Worm (Caenorhabditis elegans) whole organism, L1 larva: ENCODE data around the gene C08F1.10.
A peak's percentile ranks its signal among the peaks of the same experiment; 100 is the strongest.
"Not testable (repeated sequence)": the region's sequence is repeated elsewhere in the genome, so short reads cannot be mapped to it uniquely, and the experiment has no call there.

Source experiments
- C34B4.2 ChIP-seq: sonication (generic microtip); optimal IDR thresholded peaks from 2 replicates; lab custom pipeline; 2017; ENCODE audit warnings: mild to moderate bottlenecking, missing genetic modification characterization, missing compliant biosample characterization
- F16B12.6 ChIP-seq: fragments of 150-350 bp; optimal IDR thresholded peaks from 2 replicates; lab custom pipeline; 2014; ENCODE audit warnings: missing biosample characterization, missing genetic modification characterization
- alr-1 ChIP-seq: fragments of 200-800 bp; sonication (Bioruptor generic); optimal IDR thresholded peaks from 2 replicates; lab custom pipeline; 2018; ENCODE audit warnings: borderline replicate concordance, mild to moderate bottlenecking, missing genetic modification characterization, missing compliant biosample characterization
- ama-1 ChIP-seq: fragments of 150-350 bp; optimal IDR thresholded peaks from 2 replicates; lab custom pipeline; 2014
- blmp-1 ChIP-seq: fragments of 150-350 bp; optimal IDR thresholded peaks from 2 replicates; lab custom pipeline; 2014; ENCODE audit warnings: missing biosample characterization, missing genetic modification characterization
- ceh-63 ChIP-seq: fragments of 200-800 bp; sonication (Bioruptor generic); optimal IDR thresholded peaks from 2 replicates; lab custom pipeline; 2018; ENCODE audit warnings: mild to moderate bottlenecking, missing genetic modification characterization, missing compliant biosample characterization
- ceh-8 ChIP-seq: fragments of 200-800 bp; sonication (Bioruptor generic); optimal IDR thresholded peaks from 2 replicates; lab custom pipeline; 2018; ENCODE audit warnings: mild to moderate bottlenecking, missing genetic modification characterization, moderate library complexity, missing compliant biosample characterization
- ces-1 ChIP-seq: fragments of 150-350 bp; optimal IDR thresholded peaks from 2 replicates; lab custom pipeline; 2014; ENCODE audit warnings: missing biosample characterization, missing genetic modification reagents, missing genetic modification characterization
- dpl-1 ChIP-seq, 3 experiments: fragments of 150-350 bp in 2 of 3; sonication (generic microtip) in 1 of 3; optimal IDR thresholded peaks; 2 replicates each; lab custom pipeline; 2014 to 2017; ENCODE audit warnings: missing biosample characterization in 3 of 3, missing genetic modification characterization in 3 of 3, missing genetic modification reagents in 3 of 3
- dsc-1 ChIP-seq: sonication (generic microtip); optimal IDR thresholded peaks from 2 replicates; lab custom pipeline; 2016; ENCODE audit warnings: mild to moderate bottlenecking, missing genetic modification characterization, missing compliant biosample characterization
- efl-1 ChIP-seq, 4 experiments: fragments of 150-350 bp; optimal IDR thresholded peaks in 3 of 4; peaks in 1 of 4; 1 replicate in 1 of 4; 2 replicates in 3 of 4; lab custom pipeline; 2014; ENCODE audit warnings: missing biosample characterization in 2 of 4, missing genetic modification characterization in 2 of 4, missing genetic modification reagents in 2 of 4
- efl-3 ChIP-seq: fragments of 200-800 bp; sonication (Bioruptor generic); optimal IDR thresholded peaks from 2 replicates; lab custom pipeline; 2018; ENCODE audit warnings: mild to moderate bottlenecking, missing genetic modification characterization, missing compliant biosample characterization
- fkh-4 ChIP-seq: sonication (generic microtip); optimal IDR thresholded peaks from 2 replicates; lab custom pipeline; 2016; ENCODE audit warnings: missing compliant biosample characterization, missing genetic modification characterization, borderline replicate concordance
- fos-1 ChIP-seq: fragments of 150-350 bp; optimal IDR thresholded peaks from 2 replicates; lab custom pipeline; 2014; ENCODE audit warnings: missing biosample characterization, missing genetic modification characterization
- hlh-17 ChIP-seq: fragments of 200-800 bp; sonication (Bioruptor generic); optimal IDR thresholded peaks from 2 replicates; lab custom pipeline; 2018; ENCODE audit warnings: missing genetic modification characterization, mild to moderate bottlenecking, missing compliant biosample characterization, moderate library complexity, borderline replicate concordance
- hpl-2 ChIP-seq: fragments of 150-350 bp; optimal IDR thresholded peaks from 2 replicates; lab custom pipeline; 2014; ENCODE audit warnings: missing biosample characterization, missing genetic modification reagents, missing genetic modification characterization
- isw-1 ChIP-seq: fragments of 200-800 bp; sonication (Bioruptor generic); IDR thresholded peaks from 2 replicates; pipeline ENCODE4 v1.3.6; 2022; ENCODE audit warnings: missing genetic modification characterization, missing compliant biosample characterization
- jun-1 ChIP-seq: fragments of 150-350 bp; optimal IDR thresholded peaks from 2 replicates; lab custom pipeline; 2014; ENCODE audit warnings: missing biosample characterization, missing genetic modification reagents, missing genetic modification characterization
- lin-14 ChIP-seq: fragments of 200-800 bp; sonication (Bioruptor generic); optimal IDR thresholded peaks from 2 replicates; lab custom pipeline; 2018; ENCODE audit warnings: mild to moderate bottlenecking, missing genetic modification characterization, moderate library complexity, missing compliant biosample characterization
- lin-15B ChIP-seq: fragments of 150-350 bp; sonication (generic microtip); optimal IDR thresholded peaks from 3 replicates; lab custom pipeline; 2014; ENCODE audit warnings: missing biosample characterization, missing genetic modification characterization
- lin-35 ChIP-seq, 2 experiments: fragments of 150-350 bp; optimal IDR thresholded peaks; 2 replicates each; lab custom pipeline; 2014; ENCODE audit warnings: missing biosample characterization in 2 of 2, missing genetic modification characterization in 2 of 2, missing genetic modification reagents in 2 of 2
- lin-39 ChIP-seq: fragments of 150-350 bp; optimal IDR thresholded peaks from 2 replicates; lab custom pipeline; 2014; ENCODE audit warnings: missing biosample characterization, missing genetic modification reagents, missing genetic modification characterization
- lsy-2 ChIP-seq, 2 experiments: fragments of 150-350 bp; optimal IDR thresholded peaks; 2 replicates each; lab custom pipeline; 2014; ENCODE audit warnings: missing biosample characterization in 2 of 2, missing genetic modification characterization in 2 of 2
- mdl-1 ChIP-seq, 2 experiments: fragments of 150-350 bp; optimal IDR thresholded peaks; 2 replicates each; lab custom pipeline; 2014 to 2017; ENCODE audit warnings: missing biosample characterization in 2 of 2, missing genetic modification characterization in 2 of 2, inconsistent platforms in 1 of 2
- nhr-11 ChIP-seq: fragments of 150-350 bp; optimal IDR thresholded peaks from 2 replicates; lab custom pipeline; 2014; ENCODE audit warnings: missing biosample characterization, missing genetic modification characterization
- nhr-12 ChIP-seq: sonication (generic microtip); optimal IDR thresholded peaks from 2 replicates; lab custom pipeline; 2017; ENCODE audit warnings: missing biosample characterization, missing genetic modification characterization
- nhr-19 ChIP-seq: fragments of 200-800 bp; sonication (Bioruptor generic); conservative IDR thresholded peaks from 2 replicates; pipeline ENCODE4 v1.3.6; 2022; ENCODE audit warnings: missing genetic modification characterization, missing compliant biosample characterization
- nhr-20 ChIP-seq: sonication (generic microtip); optimal IDR thresholded peaks from 2 replicates; lab custom pipeline; 2016; ENCODE audit warnings: mild to moderate bottlenecking, missing genetic modification characterization, missing compliant biosample characterization
- nhr-47 ChIP-seq: sonication (generic microtip); optimal IDR thresholded peaks from 2 replicates; lab custom pipeline; 2016; ENCODE audit warnings: mild to moderate bottlenecking, missing genetic modification characterization, moderate library complexity, missing compliant biosample characterization
- nhr-85 ChIP-seq: sonication (generic microtip); peaks from one replicate; lab custom pipeline; 2016; ENCODE audit warnings: missing genetic modification characterization, inconsistent platforms, missing compliant biosample characterization
- nhr-90 ChIP-seq: sonication (generic microtip); optimal IDR thresholded peaks from 2 replicates; lab custom pipeline; 2016; ENCODE audit warnings: mild to moderate bottlenecking, missing genetic modification characterization, missing compliant biosample characterization; ENCODE audit not compliant: poor library complexity
- rnt-1 ChIP-seq: sonication (generic microtip); optimal IDR thresholded peaks from 2 replicates; lab custom pipeline; 2016; ENCODE audit warnings: mild to moderate bottlenecking, missing genetic modification characterization, moderate library complexity, missing compliant biosample characterization
- skn-1 ChIP-seq: fragments of 150-350 bp; optimal IDR thresholded peaks from 2 replicates; lab custom pipeline; 2014; ENCODE audit warnings: missing biosample characterization, missing genetic modification characterization
- snu-23 ChIP-seq: sonication (generic microtip); optimal IDR thresholded peaks from 2 replicates; lab custom pipeline; 2016; ENCODE audit warnings: missing genetic modification characterization, missing compliant biosample characterization
- sptf-1 ChIP-seq: fragments of 150-350 bp; optimal IDR thresholded peaks from 2 replicates; lab custom pipeline; 2014; ENCODE audit warnings: missing biosample characterization, missing genetic modification characterization
- swsn-7 ChIP-seq: sonication (generic microtip); optimal IDR thresholded peaks from 2 replicates; lab custom pipeline; 2016; ENCODE audit warnings: missing genetic modification characterization, missing compliant biosample characterization
- unc-30 ChIP-seq: sonication (generic microtip); optimal IDR thresholded peaks from 2 replicates; lab custom pipeline; 2017; ENCODE audit warnings: missing biosample characterization, missing genetic modification characterization
- zag-1 ChIP-seq: fragments of 150-350 bp; optimal IDR thresholded peaks from 2 replicates; lab custom pipeline; 2014; ENCODE audit warnings: missing biosample characterization, missing genetic modification characterization

Gene C08F1.10

DNA sequence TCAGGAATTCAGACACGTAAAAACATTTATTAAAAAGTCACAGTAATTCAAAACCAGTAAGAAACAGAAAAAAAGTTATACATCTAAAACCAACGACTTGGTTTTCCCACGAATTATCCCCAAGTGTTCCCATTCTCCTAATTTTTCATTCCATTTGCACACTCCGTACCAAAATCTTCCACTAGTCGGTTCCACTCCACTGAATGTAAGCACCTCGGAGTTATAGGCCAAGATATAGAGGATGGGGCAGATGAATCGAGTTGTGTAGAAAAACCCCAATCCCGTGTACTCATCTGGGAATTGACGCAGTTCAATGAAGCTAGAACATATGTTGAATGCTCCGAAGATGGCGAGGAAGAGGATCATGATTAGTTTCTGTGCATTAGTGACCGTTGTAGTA, 1.1 kb upstream of the C08F1.10 start:
- TF ChIP-seq lin-14 (GFP tag; lab: Kevin White, UChicago) (no peak), snu-23 (GFP tag; lab: Kevin White, UChicago) (no peak), sptf-1 (tag; lab: Kevin White, UChicago) (no peak), skn-1 (tag; lab: Kevin White, UChicago) (no peak), swsn-7 (no peak), dpl-1 (GFP tag; optimal IDR thresholded peaks at IDR 0.05; lab: Kevin White, UChicago) (no peak), zag-1 (no peak), dsc-1 (tag; lab: Kevin White, UChicago) (no peak), nhr-47 (no peak)
- TF ChIP-seq, all 84 proteins: peak for 0

DNA sequence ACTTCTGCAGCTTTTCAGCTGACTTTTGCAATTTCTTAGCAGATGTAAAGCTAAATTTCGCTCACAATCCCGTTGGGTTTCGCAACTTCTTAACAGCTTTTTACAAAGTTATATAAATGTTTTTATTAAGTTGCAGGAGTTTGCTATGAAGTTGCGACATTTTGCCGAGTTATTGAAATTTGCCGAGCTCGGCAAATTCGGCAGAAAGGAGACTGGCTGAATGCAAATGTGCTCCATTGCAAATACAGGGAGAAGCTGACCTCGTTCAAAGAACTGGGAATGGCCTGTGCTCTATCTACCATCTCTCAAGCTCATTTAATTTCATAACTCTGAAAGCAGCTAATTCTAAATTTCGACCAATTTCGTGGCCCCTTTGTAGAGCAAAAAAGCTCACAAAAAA, 1.3 kb downstream of the C08F1.10 start, which contains the start of gene C08F1.11:
Gene C08F1.11 (minus strand): TSS at position 101 of the 400 bp plus-strand sequence.
- no peak for TF ChIP-seq lin-35 (GFP tag; optimal IDR thresholded peaks at IDR 0.05; lab: Kevin White, UChicago)
- no peak for TF ChIP-seq rnt-1
- TF ChIP-seq ces-1 (GFP tag; lab: Kevin White, UChicago): no peak
- TF ChIP-seq isw-1 (GFP tag; lab: Robert Waterston, UW): no peak
- TF ChIP-seq jun-1 (tag; lab: Kevin White, UChicago): no peak
- TF ChIP-seq ceh-63 (GFP tag; lab: Kevin White, UChicago): no peak
- TF ChIP-seq mdl-1 (tag; optimal IDR thresholded peaks at IDR 0.05; lab: Kevin White, UChicago): no peak
- TF ChIP-seq alr-1 (tag; lab: Kevin White, UChicago): no peak
- no peak for TF ChIP-seq lin-15B (tag; lab: Kevin White, UChicago)
- TF ChIP-seq hlh-17 (GFP tag; lab: Kevin White, UChicago): no peak
- TF ChIP-seq ceh-8 (GFP tag; lab: Kevin White, UChicago): no peak
- TF ChIP-seq nhr-11 (tag; lab: Kevin White, UChicago): no peak
- no peak for TF ChIP-seq nhr-20 (tag; lab: Kevin White, UChicago)
- no peak for TF ChIP-seq lin-39 (tag; lab: Kevin White, UChicago)
- TF ChIP-seq F16B12.6 (tag; lab: Kevin White, UChicago): no peak
- no peak for TF ChIP-seq zag-1
- no peak for TF ChIP-seq unc-30 (tag; lab: Kevin White, UChicago)
- TF ChIP-seq, all 84 proteins: peak for 0

DNA sequence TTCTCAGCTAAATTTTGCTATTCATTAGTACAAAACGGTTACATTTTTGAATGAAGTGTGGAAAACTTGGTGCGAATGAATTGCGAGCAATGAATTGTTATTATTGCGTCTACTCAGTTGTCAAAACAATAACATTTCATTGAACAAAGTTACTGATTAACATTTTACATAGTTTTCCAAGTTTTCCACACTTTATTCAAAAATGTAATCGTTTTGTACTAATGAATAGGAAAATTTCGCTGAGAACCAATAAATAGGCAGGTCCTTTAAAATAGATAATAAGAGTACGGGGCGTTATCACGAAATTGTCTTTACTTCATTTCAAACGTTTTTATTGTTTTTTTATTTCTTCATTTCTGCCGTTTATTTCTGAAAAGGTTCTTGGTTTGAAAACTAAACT, 3.6 kb downstream of the C08F1.10 start, which contains the start of gene math-4:
Gene math-4 (minus strand): TSS at position 101 of the 400 bp plus-strand sequence.
- no peak for TF ChIP-seq efl-1 (optimal IDR thresholded peaks at IDR 0.05; lab: Kevin White, UChicago)
- peak in 1 of 2 experiments; percentile 84 for TF ChIP-seq efl-1 (GFP tag; optimal IDR thresholded peaks at IDR 0.05 in 1 of 2; lab: Kevin White, UChicago)
- TF ChIP-seq lsy-2 (tag; optimal IDR thresholded peaks at IDR 0.05; lab: Kevin White, UChicago): no peak
- no peak for TF ChIP-seq nhr-12
- TF ChIP-seq rnt-1: no peak

DNA sequence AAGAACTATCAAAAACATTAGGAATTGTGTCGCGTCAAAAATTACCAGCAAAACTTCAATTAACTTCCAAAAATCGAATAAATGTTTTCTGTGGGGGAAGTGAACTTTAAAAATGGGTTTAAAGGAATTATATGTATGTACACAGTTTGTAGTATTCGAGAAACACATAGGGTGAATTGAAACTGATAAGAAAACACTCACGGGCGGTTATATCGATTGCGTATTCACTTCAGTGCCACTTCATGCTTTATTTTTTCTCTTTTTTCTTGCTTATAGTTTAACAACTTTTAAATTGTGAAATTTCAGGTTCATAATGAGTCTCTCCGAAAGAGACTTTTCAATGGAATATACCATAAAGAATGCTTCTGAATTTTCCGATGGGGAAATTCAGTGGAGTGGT, 10.9 kb downstream of the C08F1.10 start, which contains the start of gene F36H5.14:
Gene F36H5.14 (plus strand): TSS at position 301 of the 400 bp plus-strand sequence.
- TF ChIP-seq nhr-19; C34B4.2 (tag; lab: Kevin White, UChicago); fos-1 (tag; lab: Kevin White, UChicago): not testable (repeated sequence)

DNA sequence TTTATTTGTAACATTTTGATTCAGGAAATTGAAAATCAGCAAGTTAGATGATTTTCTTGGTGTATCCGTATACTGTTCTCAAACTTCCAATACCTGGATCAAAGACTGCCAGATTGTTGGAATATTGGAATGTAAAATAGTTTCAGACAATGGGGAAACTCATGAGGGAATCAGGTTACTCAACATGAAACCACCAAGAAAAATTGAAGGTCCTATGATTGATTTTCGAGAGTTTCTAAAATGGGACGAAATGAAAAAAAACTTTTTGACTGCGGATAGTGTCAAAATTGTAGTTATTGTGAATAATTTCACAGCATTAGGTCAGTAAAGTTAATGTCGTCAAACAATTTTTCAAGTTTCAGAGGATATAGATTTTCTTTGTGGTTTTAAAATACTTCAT, 14.3 kb downstream of the C08F1.10 start, which contains the start of gene math-3:
Gene math-3 (plus strand): TSS at position 301 of the 400 bp plus-strand sequence.
- TF ChIP-seq efl-3 (GFP tag; lab: Kevin White, UChicago): no peak
- TF ChIP-seq nhr-47: no peak
- TF ChIP-seq nhr-20 (tag; lab: Kevin White, UChicago): no peak
- TF ChIP-seq fkh-4: no peak
- TF ChIP-seq blmp-1 (tag; lab: Kevin White, UChicago): no peak
- TF ChIP-seq unc-30 (tag; lab: Kevin White, UChicago): no peak
- no peak for TF ChIP-seq C34B4.2 (tag; lab: Kevin White, UChicago)
- no peak for TF ChIP-seq nhr-85
- TF ChIP-seq zag-1: no peak
- no peak for TF ChIP-seq snu-23 (GFP tag; lab: Kevin White, UChicago)
- TF ChIP-seq nhr-90 (tag; lab: Kevin White, UChicago): no peak
- TF ChIP-seq hpl-2 (GFP tag; lab: Kevin White, UChicago): no peak
- no peak for TF ChIP-seq ama-1 (lab: Kevin White, UChicago)
